Fruit fly (Drosophila melanogaster) whole organism, prepupa: Measurements from ENCODE around the gene Sry-beta.

ENCODE experiments used
- Blimp-1 ChIP-seq: fragments of 200-800 bp; sonication (Bioruptor generic); optimal IDR thresholded peaks from 3 replicates; lab custom pipeline; 2017; ENCODE audit warnings: missing biosample characterization, missing genetic modification characterization, mild to moderate bottlenecking, moderate library complexity, missing genetic modification reagents
- CG11902 ChIP-seq: fragments of 200-800 bp; sonication (Bioruptor generic); optimal IDR thresholded peaks from 3 replicates; lab custom pipeline; 2016; ENCODE audit warnings: missing biosample characterization, missing genetic modification characterization
- CG1621 ChIP-seq: fragments of 200-800 bp; sonication (Bioruptor generic); optimal IDR thresholded peaks from 3 replicates; lab custom pipeline; 2018; ENCODE audit warnings: missing biosample characterization, mild to moderate bottlenecking, missing genetic modification characterization
- CG3032 ChIP-seq: fragments of 200-800 bp; optimal IDR thresholded peaks from 2 replicates; lab custom pipeline; 2019; ENCODE audit warnings: missing biosample characterization, mild to moderate bottlenecking, missing genetic modification characterization, moderate library complexity
- CG31627 ChIP-seq: fragments of 200-800 bp; sonication (Bioruptor generic); optimal IDR thresholded peaks from 3 replicates; lab custom pipeline; 2016; ENCODE audit warnings: missing biosample characterization, missing genetic modification characterization
- CG32006 ChIP-seq: fragments of 200-800 bp; sonication (Bioruptor generic); optimal IDR thresholded peaks from 3 replicates; lab custom pipeline; 2017; ENCODE audit warnings: missing biosample characterization, mild to moderate bottlenecking, missing genetic modification characterization
- CG3919 ChIP-seq: fragments of 200-800 bp; sonication (Bioruptor generic); optimal IDR thresholded peaks from 3 replicates; lab custom pipeline; 2016; ENCODE audit warnings: missing biosample characterization, missing genetic modification characterization
- CG4318 ChIP-seq: fragments of 200-800 bp; sonication (Bioruptor generic); optimal IDR thresholded peaks from 3 replicates; lab custom pipeline; 2017; ENCODE audit warnings: missing biosample characterization, mild to moderate bottlenecking, missing genetic modification characterization
- CG6163 ChIP-seq: fragments of 200-800 bp; sonication (Bioruptor generic); IDR thresholded peaks from 3 replicates; pipeline ENCODE4 v1.3.6; 2022; ENCODE audit warnings: missing biosample characterization, missing genetic modification characterization
- CG8119 ChIP-seq: fragments of 200-800 bp; sonication (Bioruptor generic); IDR thresholded peaks from 3 replicates; pipeline ENCODE4 v1.3.6; 2022; ENCODE audit warnings: missing biosample characterization, missing genetic modification characterization
- CG8632 ChIP-seq: fragments of 200-800 bp; sonication (Bioruptor generic); optimal IDR thresholded peaks from 3 replicates; lab custom pipeline; 2016; ENCODE audit warnings: missing biosample characterization, missing genetic modification characterization
- Eip78C ChIP-seq: fragments of 200-800 bp; sonication (Bioruptor generic); peaks from one replicate; lab custom pipeline; 2016; ENCODE audit warnings: missing biosample characterization, missing genetic modification characterization
- Eip93F ChIP-seq: fragments of 200-800 bp; sonication (Bioruptor generic); optimal IDR thresholded peaks from 2 replicates; lab custom pipeline; 2016; ENCODE audit warnings: missing biosample characterization, mild to moderate bottlenecking, missing genetic modification characterization
- Ets96B ChIP-seq: fragments of 200-800 bp; optimal IDR thresholded peaks from 2 replicates; lab custom pipeline; 2019; ENCODE audit warnings: missing biosample characterization, mild to moderate bottlenecking, missing genetic modification characterization, moderate library complexity
- Gug ChIP-seq: fragments of 200-800 bp; sonication (Bioruptor generic); IDR thresholded peaks from 2 replicates; pipeline ENCODE4 v1.3.6; 2022; ENCODE audit warnings: missing biosample characterization, missing genetic modification characterization
- Hr4 ChIP-seq: fragments of 200-800 bp; sonication (Bioruptor generic); optimal IDR thresholded peaks from 3 replicates; lab custom pipeline; 2016; ENCODE audit warnings: missing biosample characterization, missing genetic modification characterization
- Met ChIP-seq: fragments of 200-800 bp; sonication (Bioruptor generic); optimal IDR thresholded peaks from 3 replicates; lab custom pipeline; 2016; ENCODE audit warnings: missing biosample characterization, missing genetic modification characterization
- OdsH ChIP-seq: fragments of 200-800 bp; sonication (Bioruptor generic); optimal IDR thresholded peaks from 3 replicates; lab custom pipeline; 2016; ENCODE audit warnings: missing biosample characterization, missing genetic modification characterization
- Smox ChIP-seq: fragments of 200-800 bp; sonication (Bioruptor generic); optimal IDR thresholded peaks from 3 replicates; lab custom pipeline; 2016; ENCODE audit warnings: missing biosample characterization, missing genetic modification characterization
- Sox14 ChIP-seq: fragments of 200-800 bp; sonication (Bioruptor generic); optimal IDR thresholded peaks from 3 replicates; lab custom pipeline; 2016; ENCODE audit warnings: missing biosample characterization, missing genetic modification characterization
- achi ChIP-seq: fragments of 200-800 bp; sonication (Bioruptor generic); optimal IDR thresholded peaks from 3 replicates; lab custom pipeline; 2016; ENCODE audit warnings: missing biosample characterization, missing genetic modification characterization
- cyc ChIP-seq: fragments of 200-800 bp; sonication (Bioruptor generic); optimal IDR thresholded peaks from 3 replicates; lab custom pipeline; 2016; ENCODE audit warnings: missing biosample characterization, missing genetic modification characterization
- dac ChIP-seq: fragments of 200-800 bp; sonication (Bioruptor generic); optimal IDR thresholded peaks from 2 replicates; lab custom pipeline; 2017; ENCODE audit warnings: missing biosample characterization, mild to moderate bottlenecking, missing genetic modification characterization
- dsx ChIP-seq: fragments of 200-800 bp; optimal IDR thresholded peaks from 3 replicates; lab custom pipeline; 2019; ENCODE audit warnings: missing biosample characterization, mild to moderate bottlenecking, missing genetic modification characterization, moderate library complexity; ENCODE audit not compliant: poor library complexity, severe bottlenecking
- eg ChIP-seq: fragments of 200-800 bp; sonication (Bioruptor generic); IDR thresholded peaks from 3 replicates; pipeline ENCODE4 v1.3.6; 2022; ENCODE audit warnings: missing biosample characterization, missing genetic modification characterization
- esn ChIP-seq: fragments of 200-800 bp; sonication (Bioruptor generic); optimal IDR thresholded peaks from 2 replicates; lab custom pipeline; 2016; ENCODE audit warnings: missing biosample characterization, mild to moderate bottlenecking, missing genetic modification characterization, moderate library complexity
- fkh ChIP-seq: fragments of 200-800 bp; sonication (Bioruptor generic); optimal IDR thresholded peaks from 3 replicates; lab custom pipeline; 2017; ENCODE audit warnings: missing biosample characterization, mild to moderate bottlenecking, missing genetic modification characterization, moderate library complexity
- lz ChIP-seq: fragments of 200-800 bp; sonication (Bioruptor generic); optimal IDR thresholded peaks from 3 replicates; lab custom pipeline; 2016; ENCODE audit warnings: missing biosample characterization, missing genetic modification characterization
- pdm3 ChIP-seq: fragments of 200-800 bp; sonication (Bioruptor generic); optimal IDR thresholded peaks from 3 replicates; lab custom pipeline; 2016; ENCODE audit warnings: missing biosample characterization, missing genetic modification characterization
- spab ChIP-seq: fragments of 200-800 bp; sonication (Bioruptor generic); optimal IDR thresholded peaks from 2 replicates; lab custom pipeline; 2017; ENCODE audit warnings: missing biosample characterization, mild to moderate bottlenecking, missing genetic modification characterization, missing genetic modification reagents
- ss ChIP-seq, 2 experiments: fragments of 200-800 bp; sonication (Bioruptor generic); optimal IDR thresholded peaks; 2 replicates in 1 of 2; 3 replicates in 1 of 2; lab custom pipeline; 2017 to 2018; ENCODE audit warnings: mild to moderate bottlenecking in 2 of 2, missing biosample characterization in 2 of 2, missing genetic modification characterization in 2 of 2, moderate library complexity in 1 of 2
- svp ChIP-seq: fragments of 200-800 bp; sonication (Bioruptor generic); peaks from one replicate; lab custom pipeline; 2016; ENCODE audit warnings: missing biosample characterization, missing genetic modification characterization

Gene Sry-beta

DNA sequence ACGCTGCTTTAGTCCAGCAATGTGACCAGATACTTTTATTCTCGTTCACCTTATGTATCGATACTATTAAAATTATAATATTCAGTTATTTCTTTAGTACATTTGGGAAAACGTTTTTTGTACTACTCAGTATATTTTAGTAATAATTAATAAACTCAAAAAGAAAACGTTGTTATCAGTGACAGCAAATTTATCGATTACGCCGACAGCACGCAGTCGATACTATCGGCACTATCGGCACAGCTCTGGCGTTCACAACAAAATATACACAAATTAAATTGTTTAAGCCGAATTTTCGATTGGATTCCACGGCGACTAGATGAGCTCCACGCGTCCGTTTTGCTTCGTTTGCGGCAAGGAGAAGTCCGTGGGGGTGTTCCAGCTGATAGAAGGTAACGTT lies at the start of gene Sry-beta, which contains the start of the genes janA and Sry-alpha:
TSS of gene Sry-beta (plus strand) at position 226 of the 400 bp plus-strand sequence.
TSS of gene janA (minus strand) at position 40 of the 400 bp plus-strand sequence.
TSS of gene Sry-alpha (plus strand) at position 226 of the 400 bp plus-strand sequence.
- peak; percentile 18 for TF ChIP-seq CG3032
- peak; percentile 45 for TF ChIP-seq esn (GFP tag; lab: Kevin White, UChicago)
- peak; percentile 91 for TF ChIP-seq dsx (GFP tag; lab: Kevin White, UChicago)
- TF ChIP-seq pdm3 (GFP tag; lab: Kevin White, UChicago) = no peak

DNA sequence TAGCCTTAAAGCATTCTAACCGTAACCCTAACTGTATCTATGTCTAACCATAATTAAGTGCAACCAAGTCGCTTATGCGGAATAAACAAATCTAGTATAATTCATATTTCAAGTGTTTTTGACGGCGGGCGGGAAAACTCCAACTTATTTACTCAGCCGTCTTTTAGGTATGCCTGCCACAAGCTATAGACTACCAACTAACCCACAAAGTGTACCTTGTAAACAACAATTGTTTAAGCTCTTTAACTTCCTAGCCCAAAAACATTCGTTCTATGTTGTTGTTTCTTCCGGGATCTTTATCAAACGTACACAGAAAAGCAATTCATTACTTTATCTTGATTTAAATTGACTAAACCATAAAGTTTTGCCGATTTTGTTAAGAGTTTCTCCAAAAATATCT lies 48.8 kb upstream of the Sry-beta start:
- peak; percentile 67 for TF ChIP-seq fkh (GFP tag; lab: Kevin White, UChicago)
- TF ChIP-seq Met = no peak

DNA sequence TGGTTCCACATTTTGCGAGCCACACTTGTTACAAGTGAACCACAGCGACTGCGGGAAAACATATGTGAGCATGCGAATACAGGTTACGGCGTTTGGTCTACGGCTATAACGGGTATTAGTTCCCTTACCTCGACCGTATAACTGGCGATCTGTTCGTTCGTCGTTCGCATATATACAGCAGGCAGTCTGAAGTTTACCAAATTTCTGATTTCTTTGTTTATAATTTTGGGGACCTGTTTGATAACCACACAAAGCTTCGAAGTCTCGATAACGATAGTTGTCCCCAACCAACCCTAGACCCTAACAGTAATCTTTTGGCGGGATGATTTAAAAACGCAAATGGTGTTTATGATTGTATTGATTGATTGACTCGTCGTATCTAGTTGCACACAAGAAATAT lies 46.4 kb upstream of the Sry-beta start, which contains the start of gene Acph-1:
TSS of gene Acph-1 (minus strand) at position 278 of the 400 bp plus-strand sequence.
- peak; percentile 1 for TF ChIP-seq CG1621 (tag; lab: Kevin White, UChicago)
- TF ChIP-seq Sox14 (GFP tag; lab: Kevin White, UChicago) = peak; percentile 86
- peak; percentile 33 for TF ChIP-seq Eip93F (GFP tag; lab: Kevin White, UChicago)
- no peak for TF ChIP-seq svp (GFP tag; lab: Kevin White, UChicago)
- TF ChIP-seq fkh (GFP tag; lab: Kevin White, UChicago) = peak; percentile 6

DNA sequence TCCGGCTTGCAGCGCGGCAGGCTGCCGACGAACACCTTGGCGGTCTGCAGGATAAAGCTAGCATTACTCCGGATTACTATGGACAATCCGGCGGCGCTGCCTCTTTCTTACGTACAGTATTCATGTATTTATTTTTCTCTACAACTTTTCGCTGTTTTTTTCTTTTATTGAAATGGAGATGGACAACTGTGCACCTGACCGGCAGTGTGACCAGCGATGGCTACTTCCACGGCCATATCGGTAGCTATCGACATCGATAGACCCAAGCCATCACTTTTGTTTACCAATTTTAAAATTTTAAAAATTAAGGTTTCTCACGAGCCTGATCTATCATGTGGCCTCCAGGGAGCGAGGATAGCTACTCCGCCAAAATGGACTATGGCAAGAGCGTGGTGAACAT lies 44.5 kb upstream of the Sry-beta start, which contains the start of the genes CG7903 and Sas-6:
TSS of gene CG7903 (minus strand) at position 197 of the 400 bp plus-strand sequence.
TSS of gene Sas-6 (plus strand) at position 323 of the 400 bp plus-strand sequence.
- no peak for TF ChIP-seq ss (GFP tag; optimal IDR thresholded peaks at IDR 0.05; lab: Kevin White, UChicago)
- TF ChIP-seq CG1621 (tag; lab: Kevin White, UChicago) = peak; percentile 16
- peak; percentile 43 for TF ChIP-seq Sox14 (GFP tag; lab: Kevin White, UChicago)
- no peak for TF ChIP-seq dac (GFP tag; lab: Kevin White, UChicago)
- TF ChIP-seq achi (GFP tag; lab: Kevin White, UChicago) = no peak
- TF ChIP-seq CG3919 (GFP tag; lab: Kevin White, UChicago) = no peak
- TF ChIP-seq fkh (GFP tag; lab: Kevin White, UChicago) = peak; percentile 70
- TF ChIP-seq CG6163 = 0 out of 3 replicates have a peak, but pooled peaks have one; percentile 22
- TF ChIP-seq OdsH (GFP tag; lab: Kevin White, UChicago) = no peak

DNA sequence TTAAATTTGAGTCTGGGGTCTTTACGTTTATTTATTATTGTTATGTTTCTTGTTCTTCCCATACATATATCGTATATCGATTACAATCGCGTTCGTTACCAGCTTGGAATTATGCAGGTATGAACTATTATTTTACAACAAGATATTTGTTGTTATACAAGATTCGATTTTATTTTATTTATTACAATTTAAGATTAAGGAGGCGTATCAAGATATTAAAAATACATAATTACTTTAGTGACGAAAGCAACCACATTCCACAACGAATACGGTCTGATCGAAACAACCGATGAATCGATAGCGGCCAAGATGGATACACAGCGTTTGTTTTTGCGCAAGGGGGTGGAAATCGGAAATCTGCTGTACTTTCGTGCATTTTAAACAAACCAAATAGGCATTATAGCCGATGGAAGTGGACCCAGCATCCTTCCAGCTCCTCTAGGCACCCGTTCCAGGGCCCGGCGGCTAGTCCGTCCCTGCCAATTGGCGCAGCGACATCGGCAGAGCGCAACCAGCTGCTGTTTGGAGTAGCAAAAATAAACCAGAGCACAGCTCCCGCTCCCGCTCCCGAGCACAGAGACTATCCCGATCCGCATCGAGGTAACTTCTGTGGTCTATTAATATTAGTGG lies 41.8 kb upstream of the Sry-beta start, which contains the start of the genes CG15525 and CG11504:
TSS of gene CG15525 (minus strand) at position 70 of the 630 bp plus-strand sequence.
TSS of gene CG11504 (plus strand) at position 294 of the 630 bp plus-strand sequence.
- TF ChIP-seq spab = no peak
- TF ChIP-seq Blimp-1 (GFP tag; lab: Kevin White, UChicago) = no peak
- TF ChIP-seq CG11902 (GFP tag; lab: Kevin White, UChicago) = peak; percentile 38
- TF ChIP-seq Eip78C (GFP tag; lab: Kevin White, UChicago) = peak; percentile 79
- TF ChIP-seq Ets96B (tag; lab: Kevin White, UChicago) = peak; percentile 33
- TF ChIP-seq Smox (GFP tag; lab: Kevin White, UChicago) = no peak
- TF ChIP-seq Gug = peak; percentile 52; the same call in 1 of the 2 replicates
- peak; percentile 80 for TF ChIP-seq Sox14 (GFP tag; lab: Kevin White, UChicago)
- peak; percentile 58 for TF ChIP-seq esn (GFP tag; lab: Kevin White, UChicago)
- TF ChIP-seq dsx (GFP tag; lab: Kevin White, UChicago) = no peak
- peak; percentile 50 for TF ChIP-seq CG31627 (GFP tag; lab: Kevin White, UChicago)
- peak; percentile 57 for TF ChIP-seq lz (GFP tag; lab: Kevin White, UChicago)
- peak; percentile 66 for TF ChIP-seq fkh (GFP tag; lab: Kevin White, UChicago)
- TF ChIP-seq CG8632 (GFP tag; lab: Kevin White, UChicago) = no peak
- TF ChIP-seq CG4318 = no peak
- TF ChIP-seq cyc = peak; percentile 49
- TF ChIP-seq Hr4 (GFP tag; lab: Kevin White, UChicago) = no peak
- peak; percentile 20 for TF ChIP-seq CG3032
- no peak for TF ChIP-seq eg (GFP tag; lab: Robert Waterston, UW)
- TF ChIP-seq CG32006 (GFP tag; lab: Kevin White, UChicago) = no peak
- TF ChIP-seq CG8119 (GFP tag; lab: Robert Waterston, UW) = no peak
